Worm (Caenorhabditis elegans): ENCODE data around the gene atg-7.

The atg-7 gene

ce11 chrIV:11097795-11098194 lies 16.9 kb upstream of the atg-7 start, which contains the start of gene M7.12:
M7.12 (minus strand) TSS chrIV:11097982.
- TF ChIP-seq cnd-1 (tag; optimal IDR thresholded peaks at IDR 0.05) (no peak), lin-32 (GFP tag; optimal IDR thresholded peaks at IDR 0.05) (no peak), mep-1 (tag; optimal IDR thresholded peaks at IDR 0.05) (no peak), ces-1 (GFP tag; optimal IDR thresholded peaks at IDR 0.05) (no peak)

- TF ChIP-seq ceh-83 (GFP tag; optimal IDR thresholded peaks at IDR 0.05) (no peak), nhr-12 (tag; optimal IDR thresholded peaks at IDR 0.05) (no peak), ces-1 (GFP tag; optimal IDR thresholded peaks at IDR 0.05) (peak; percentile 53), nhr-2 (tag; optimal IDR thresholded peaks at IDR 0.05) (no peak), unc-62 (GFP tag; optimal IDR thresholded peaks at IDR 0.05) (peak; percentile 32), zip-8 (tag; optimal IDR thresholded peaks at IDR 0.05) (no peak), nhr-237 (tag; optimal IDR thresholded peaks at IDR 0.05) (no peak)
Measured at ce11 chrIV:11094974-11095373, 14.1 kb upstream of the atg-7 start, which contains the start of gene M7.8. M7.8 (minus strand) TSS chrIV:11095085.

ce11 chrIV:11094052-11094451 lies 13.2 kb upstream of the atg-7 start:
- TF ChIP-seq ces-1 (GFP tag; optimal IDR thresholded peaks at IDR 0.05) (no peak), pha-4 (tag; optimal IDR thresholded peaks at IDR 0.05) (no peak), lin-13 (tag; optimal IDR thresholded peaks at IDR 0.05) (no peak), zip-8 (tag; optimal IDR thresholded peaks at IDR 0.05) (no peak), blmp-1 (tag; optimal IDR thresholded peaks at IDR 0.05) (no peak), flh-1 (GFP tag; optimal IDR thresholded peaks at IDR 0.05) (no peak)

ce11 chrIV:11092502-11093080 lies 11.7 kb upstream of the atg-7 start, which contains the start of gene bcc-1:
bcc-1 (minus strand) TSS chrIV:11092552.
- no peak for TF ChIP-seq nhr-28 (tag; optimal IDR thresholded peaks at IDR 0.05)
- TF ChIP-seq snpc-4 (tag; optimal IDR thresholded peaks at IDR 0.05) = no peak
- no peak for TF ChIP-seq ham-2 (GFP tag; optimal IDR thresholded peaks at IDR 0.05)
- TF ChIP-seq nhr-76 (tag; optimal IDR thresholded peaks at IDR 0.05) = no peak
- TF ChIP-seq ceh-39 (tag; optimal IDR thresholded peaks at IDR 0.05) = no peak
- TF ChIP-seq ztf-11 (tag; optimal IDR thresholded peaks at IDR 0.05) = no peak
- TF ChIP-seq drap-1 (GFP tag; optimal IDR thresholded peaks at IDR 0.05) = no peak
- no peak for TF ChIP-seq lin-13 (tag; optimal IDR thresholded peaks at IDR 0.05)
- TF ChIP-seq zip-8 (tag; optimal IDR thresholded peaks at IDR 0.05) = no peak
- no peak for TF ChIP-seq nhr-12 (tag; optimal IDR thresholded peaks at IDR 0.05)
- no peak for TF ChIP-seq unc-120 (tag; optimal IDR thresholded peaks at IDR 0.05; ENCODE audit: poor library complexity, severe bottlenecking)
- no peak for TF ChIP-seq flh-1 (GFP tag; optimal IDR thresholded peaks at IDR 0.05)
- no peak for TF ChIP-seq ceh-43 (GFP tag; optimal IDR thresholded peaks at IDR 0.05)
- TF ChIP-seq mab-5 (tag; optimal IDR thresholded peaks at IDR 0.05) = no peak
- no peak for TF ChIP-seq nhr-237 (tag; optimal IDR thresholded peaks at IDR 0.05)
- TF ChIP-seq mls-2 (tag; optimal IDR thresholded peaks at IDR 0.05) = no peak
- TF ChIP-seq blmp-1 (tag; optimal IDR thresholded peaks at IDR 0.05) = no peak
- TF ChIP-seq lsy-2 (tag; optimal IDR thresholded peaks at IDR 0.05) = no peak

DNA sequence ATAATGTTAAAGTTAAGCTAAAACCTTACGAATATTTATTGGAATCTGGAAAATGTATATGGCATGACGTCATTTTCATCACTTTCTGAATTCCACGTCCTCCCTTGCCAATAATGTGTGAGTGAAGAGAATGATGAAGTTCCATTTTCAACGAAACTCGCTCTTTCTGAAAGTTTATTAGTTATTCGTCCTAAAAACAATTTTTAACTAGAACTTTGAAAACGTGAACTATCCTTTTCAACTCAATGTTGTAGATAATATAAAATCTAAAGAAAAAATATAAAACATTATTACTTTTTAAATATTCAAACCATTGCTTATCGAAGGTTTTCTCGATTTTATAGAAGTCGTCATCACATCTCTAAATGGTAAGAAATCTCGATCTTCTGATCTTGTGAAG lies 8.7 kb upstream of the atg-7 start, which contains the start of gene M7.7:
Gene M7.7, plus strand, starts transcription at position 301 of the 400 bp plus-strand sequence.
- no peak for TF ChIP-seq ceh-43 (GFP tag; optimal IDR thresholded peaks at IDR 0.05)
- no peak for TF ChIP-seq mls-2 (tag; optimal IDR thresholded peaks at IDR 0.05)
- TF ChIP-seq lin-13 (tag; optimal IDR thresholded peaks at IDR 0.05) = no peak
- no peak for TF ChIP-seq unc-120 (tag; optimal IDR thresholded peaks at IDR 0.05; ENCODE audit: poor library complexity, severe bottlenecking)
- TF ChIP-seq mab-5 (tag; optimal IDR thresholded peaks at IDR 0.05) = no peak
- TF ChIP-seq mep-1 (tag; optimal IDR thresholded peaks at IDR 0.05) = no peak
- no peak for TF ChIP-seq sem-2 (GFP tag; optimal IDR thresholded peaks at IDR 0.05)
- no peak for TF ChIP-seq zip-8 (tag; optimal IDR thresholded peaks at IDR 0.05)
- no peak for TF ChIP-seq nhr-237 (tag; optimal IDR thresholded peaks at IDR 0.05)
- TF ChIP-seq nhr-12 (tag; optimal IDR thresholded peaks at IDR 0.05) = no peak
- no peak for TF ChIP-seq flh-1 (GFP tag; optimal IDR thresholded peaks at IDR 0.05)
- TF ChIP-seq snpc-4 (tag; optimal IDR thresholded peaks at IDR 0.05) = no peak
- no peak for TF ChIP-seq nhr-2 (tag; optimal IDR thresholded peaks at IDR 0.05)
- TF ChIP-seq lsy-2 (tag; optimal IDR thresholded peaks at IDR 0.05) = no peak
- TF ChIP-seq M03D4.4 (tag; optimal IDR thresholded peaks at IDR 0.05) = no peak
- TF ChIP-seq ces-1 (GFP tag; optimal IDR thresholded peaks at IDR 0.05) = no peak

DNA sequence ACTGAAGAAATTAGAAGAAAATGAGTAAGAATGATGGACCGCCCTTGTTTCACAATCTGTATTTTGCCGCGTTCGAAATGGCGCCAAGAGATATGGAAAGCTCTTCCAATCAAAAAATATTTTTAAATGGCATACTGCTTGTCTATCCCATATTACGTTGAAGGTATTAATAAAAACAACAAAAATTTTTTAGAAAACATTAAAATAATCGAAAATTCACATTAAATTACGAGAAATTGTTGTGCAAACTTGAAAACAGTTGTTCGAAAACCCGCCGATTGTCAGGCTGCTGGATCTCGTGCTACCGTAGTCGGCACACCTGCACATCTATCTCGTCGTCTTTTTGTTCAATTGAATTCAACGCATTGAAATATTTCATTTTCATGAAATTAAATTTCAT lies 2.8 kb upstream of the atg-7 start, which contains the start of gene klc-1:
Gene klc-1, plus strand, starts transcription at position 127 of the 400 bp plus-strand sequence.
- TF ChIP-seq ztf-11 (tag; optimal IDR thresholded peaks at IDR 0.05) (no peak), lsy-2 (tag; optimal IDR thresholded peaks at IDR 0.05) (peak; percentile 62)

Data from whole organism, mixed stage, embryonic.